Fruit fly (Drosophila melanogaster) whole organism, embryonic: ENCODE data around the gene aop.

Experiments
- Abd-B ChIP-seq: fragments of 200-800 bp; sonication (Bioruptor generic); optimal IDR thresholded peaks from 2 replicates; lab custom pipeline; 2018; ENCODE audit warnings: missing biosample characterization, mild to moderate bottlenecking, missing genetic modification characterization, moderate library complexity
- Aef1 ChIP-seq: fragments of 200-800 bp; sonication (Bioruptor generic); IDR thresholded peaks from 3 replicates; pipeline ENCODE4 v1.3.6; 2022; ENCODE audit warnings: missing biosample characterization, missing genetic modification characterization
- CG10147 ChIP-seq: fragments of 200-800 bp; sonication (Bioruptor generic); optimal IDR thresholded peaks from 2 replicates; lab custom pipeline; 2019; ENCODE audit warnings: missing biosample characterization, mild to moderate bottlenecking, missing genetic modification characterization, moderate library complexity
- CG11085 ChIP-seq: fragments of 200-800 bp; sonication (Bioruptor generic); IDR thresholded peaks from 2 replicates; pipeline ENCODE4 v1.3.6; 2022; ENCODE audit warnings: missing biosample characterization, missing genetic modification characterization
- CG11398 ChIP-seq: fragments of 200-800 bp; sonication (Bioruptor generic); optimal IDR thresholded peaks from 2 replicates; lab custom pipeline; 2016; ENCODE audit warnings: missing biosample characterization, missing genetic modification characterization
- CG11504 ChIP-seq: fragments of 200-800 bp; sonication (Bioruptor generic); optimal IDR thresholded peaks from 3 replicates; lab custom pipeline; 2019; ENCODE audit warnings: missing biosample characterization, mild to moderate bottlenecking, missing genetic modification characterization, moderate library complexity
- CG12942 ChIP-seq: fragments of 200-800 bp; sonication (Bioruptor generic); optimal IDR thresholded peaks from 3 replicates; lab custom pipeline; 2016; ENCODE audit warnings: missing biosample characterization, missing genetic modification characterization
- CG14014 ChIP-seq: fragments of 200-800 bp; sonication (Bioruptor generic); IDR thresholded peaks from 2 replicates; pipeline ENCODE4 v1.3.6; 2022; ENCODE audit warnings: missing biosample characterization, missing genetic modification characterization
- CG16813 ChIP-seq: fragments of 200-800 bp; sonication (Bioruptor generic); IDR thresholded peaks from 3 replicates; pipeline ENCODE4 v1.3.6; 2022; ENCODE audit warnings: missing biosample characterization, missing genetic modification characterization; ENCODE audit not compliant: partially characterized antibody
- CG17568 ChIP-seq: fragments of 200-800 bp; sonication (Bioruptor generic); optimal IDR thresholded peaks from 2 replicates; lab custom pipeline; 2018; ENCODE audit warnings: missing biosample characterization, mild to moderate bottlenecking, missing genetic modification characterization, moderate library complexity
- CG17612 ChIP-seq: fragments of 200-800 bp; sonication (Bioruptor generic); IDR thresholded peaks from 2 replicates; pipeline ENCODE4 v1.3.6; 2022; ENCODE audit warnings: missing biosample characterization, missing genetic modification characterization
- CG2199 ChIP-seq: fragments of 200-800 bp; sonication (Bioruptor generic); IDR thresholded peaks from 3 replicates; pipeline ENCODE4 v1.3.6; 2022; ENCODE audit warnings: missing biosample characterization, missing genetic modification characterization
- CG2202 ChIP-seq: fragments of 200-800 bp; sonication (Bioruptor generic); optimal IDR thresholded peaks from 2 replicates; lab custom pipeline; 2018; ENCODE audit warnings: missing biosample characterization, mild to moderate bottlenecking, missing genetic modification characterization
- CG30020 ChIP-seq: fragments of 200-800 bp; optimal IDR thresholded peaks from 2 replicates; lab custom pipeline; 2019; ENCODE audit warnings: missing biosample characterization, mild to moderate bottlenecking, missing genetic modification characterization, moderate library complexity
- CG30403 ChIP-seq: fragments of 200-800 bp; sonication (Bioruptor generic); optimal IDR thresholded peaks from 3 replicates; lab custom pipeline; 2016; ENCODE audit warnings: missing biosample characterization, missing genetic modification characterization
- CG31441 ChIP-seq: fragments of 200-800 bp; sonication (Bioruptor generic); IDR thresholded peaks from 2 replicates; pipeline ENCODE4 v1.3.6; 2022; ENCODE audit warnings: missing biosample characterization, missing genetic modification characterization
- CG3995 ChIP-seq: fragments of 200-800 bp; sonication (Bioruptor generic); optimal IDR thresholded peaks from 3 replicates; lab custom pipeline; 2016; ENCODE audit warnings: missing biosample characterization, missing genetic modification characterization
- CG4424 ChIP-seq: fragments of 200-800 bp; sonication (Bioruptor generic); optimal IDR thresholded peaks from 3 replicates; lab custom pipeline; 2016; ENCODE audit warnings: missing biosample characterization, missing genetic modification characterization
- CG4707 ChIP-seq: fragments of 200-800 bp; sonication (Bioruptor generic); optimal IDR thresholded peaks from 2 replicates; lab custom pipeline; 2018; ENCODE audit warnings: missing biosample characterization, mild to moderate bottlenecking, missing genetic modification characterization, moderate library complexity
- CG6272 ChIP-seq: fragments of 200-800 bp; sonication (Bioruptor generic); IDR thresholded peaks from 2 replicates; pipeline ENCODE4 v1.3.6; 2022; ENCODE audit warnings: missing biosample characterization, missing genetic modification characterization
- CG8765 ChIP-seq: fragments of 200-800 bp; sonication (Bioruptor generic); IDR thresholded peaks from 2 replicates; pipeline ENCODE4 v1.3.6; 2022; ENCODE audit warnings: missing biosample characterization, missing genetic modification characterization
- CG8924 ChIP-seq: fragments of 200-800 bp; optimal IDR thresholded peaks from 3 replicates; lab custom pipeline; 2019; ENCODE audit warnings: missing biosample characterization, mild to moderate bottlenecking, missing genetic modification characterization, moderate library complexity
- CG9609 ChIP-seq: fragments of 200-800 bp; sonication (Bioruptor generic); optimal IDR thresholded peaks from 3 replicates; lab custom pipeline; 2016; ENCODE audit warnings: missing biosample characterization, missing genetic modification characterization
- CG9797 ChIP-seq: fragments of 200-800 bp; sonication (Bioruptor generic); optimal IDR thresholded peaks from 3 replicates; lab custom pipeline; 2018; ENCODE audit warnings: missing biosample characterization, mild to moderate bottlenecking, missing genetic modification characterization
- Chrac-16 ChIP-seq: fragments of 200-800 bp; sonication (Bioruptor generic); optimal IDR thresholded peaks from 3 replicates; lab custom pipeline; 2016; ENCODE audit warnings: missing biosample characterization, missing genetic modification characterization
- E2f1 ChIP-seq: fragments of 200-800 bp; sonication (Bioruptor generic); IDR thresholded peaks from 2 replicates; pipeline ENCODE4 v1.3.6; 2022; ENCODE audit warnings: missing biosample characterization, missing genetic modification characterization
- E2f2 ChIP-seq: fragments of 200-800 bp; sonication (Bioruptor generic); IDR thresholded peaks from 2 replicates; pipeline ENCODE4 v1.3.6; 2022; ENCODE audit warnings: missing biosample characterization, missing genetic modification characterization
- Gug ChIP-seq: fragments of 200-800 bp; sonication (Bioruptor generic); IDR thresholded peaks from 4 replicates; pipeline ENCODE4 v1.3.6; 2022; ENCODE audit warnings: missing biosample characterization, missing genetic modification characterization
- HLH3B ChIP-seq: fragments of 200-800 bp; sonication (Bioruptor generic); IDR thresholded peaks from 2 replicates; pipeline ENCODE4 v1.3.6; 2022; ENCODE audit warnings: missing biosample characterization, missing genetic modification characterization
- Hr78 ChIP-seq, 2 experiments: fragments of 200-800 bp in 1 of 2; fragments of >200 bp in 1 of 2; sonication (Bioruptor generic) in 1 of 2; optimal IDR thresholded peaks; 2 replicates each; lab custom pipeline; 2017 to 2019; ENCODE audit warnings: missing biosample characterization in 2 of 2, missing genetic modification characterization in 2 of 2, mild to moderate bottlenecking in 1 of 2, moderate library complexity in 1 of 2
- Lhr ChIP-seq: fragments of 200-800 bp; sonication (Bioruptor generic); optimal IDR thresholded peaks from 3 replicates; lab custom pipeline; 2017; ENCODE audit warnings: mild to moderate bottlenecking, missing biosample characterization, missing genetic modification reagents, missing genetic modification characterization
- NC2α ChIP-seq: fragments of 200-800 bp; sonication (Bioruptor generic); optimal IDR thresholded peaks from 2 replicates; lab custom pipeline; 2016; ENCODE audit warnings: missing biosample characterization, missing genetic modification characterization
- Nf-YC ChIP-seq: fragments of 200-800 bp; optimal IDR thresholded peaks from 3 replicates; lab custom pipeline; 2019; ENCODE audit warnings: missing biosample characterization, mild to moderate bottlenecking, missing genetic modification characterization, moderate library complexity
- PHDP ChIP-seq: fragments of 200-800 bp; sonication (Bioruptor generic); optimal IDR thresholded peaks from 3 replicates; lab custom pipeline; 2018; ENCODE audit warnings: missing biosample characterization, mild to moderate bottlenecking, missing genetic modification characterization, moderate library complexity
- Six4 ChIP-seq: fragments of 200-800 bp; sonication (Bioruptor generic); optimal IDR thresholded peaks from 2 replicates; lab custom pipeline; 2016; ENCODE audit warnings: missing biosample characterization, missing genetic modification characterization
- Sry-δ ChIP-seq: fragments of 200-800 bp; sonication (Bioruptor generic); optimal IDR thresholded peaks from 2 replicates; lab custom pipeline; 2016; ENCODE audit warnings: missing biosample characterization, missing genetic modification characterization
- Trl ChIP-seq, 3 experiments: fragments of >200 bp in 2 of 3; fragments of 200-800 bp in 1 of 3; sonication (Bioruptor generic) in 1 of 3; optimal IDR thresholded peaks; 2 replicates in 1 of 3; 3 replicates in 2 of 3; lab custom pipeline; 2016 to 2017; ENCODE audit warnings: missing biosample characterization in 1 of 3, missing genetic modification characterization in 1 of 3
- bbx ChIP-seq: fragments of 200-800 bp; sonication (Bioruptor generic); IDR thresholded peaks from 2 replicates; pipeline ENCODE4 v1.3.6; 2022; ENCODE audit warnings: missing biosample characterization, missing genetic modification characterization; ENCODE audit not compliant: partially characterized antibody
- crp ChIP-seq, 2 experiments: fragments of 200-800 bp; sonication (Bioruptor generic); optimal IDR thresholded peaks; 2 replicates in 1 of 2; 3 replicates in 1 of 2; lab custom pipeline; 2017; ENCODE audit warnings: missing biosample characterization in 2 of 2, missing genetic modification characterization in 2 of 2, mild to moderate bottlenecking in 1 of 2, moderate library complexity in 1 of 2
- cwo ChIP-seq: fragments of 200-800 bp; sonication (Bioruptor generic); optimal IDR thresholded peaks from 3 replicates; lab custom pipeline; 2017; ENCODE audit warnings: missing biosample characterization, missing genetic modification characterization, mild to moderate bottlenecking, moderate library complexity, missing genetic modification reagents
- disco-r ChIP-seq: fragments of 200-800 bp; sonication (Bioruptor generic); optimal IDR thresholded peaks from 2 replicates; lab custom pipeline; 2016; ENCODE audit warnings: missing biosample characterization, missing genetic modification characterization
- gcm2 ChIP-seq: fragments of 200-800 bp; sonication (Bioruptor generic); optimal IDR thresholded peaks from 2 replicates; lab custom pipeline; 2016; ENCODE audit warnings: missing biosample characterization, missing genetic modification characterization
- gsb-n ChIP-seq: fragments of 200-800 bp; sonication (Bioruptor generic); optimal IDR thresholded peaks from 3 replicates; lab custom pipeline; 2018; ENCODE audit warnings: missing biosample characterization, mild to moderate bottlenecking, missing genetic modification characterization
- klu ChIP-seq: fragments of 200-800 bp; sonication (Bioruptor generic); IDR thresholded peaks from 2 replicates; pipeline ENCODE4 v1.3.6; 2022; ENCODE audit warnings: missing biosample characterization, missing genetic modification characterization
- maf-S ChIP-seq: fragments of 200-800 bp; sonication (Bioruptor generic); optimal IDR thresholded peaks from 2 replicates; lab custom pipeline; 2016; ENCODE audit warnings: missing biosample characterization, missing genetic modification characterization
- ranshi ChIP-seq: fragments of 200-800 bp; sonication (Bioruptor generic); IDR thresholded peaks from 2 replicates; pipeline ENCODE4 v1.3.6; 2022; ENCODE audit warnings: missing biosample characterization, missing genetic modification characterization
- ro ChIP-seq: fragments of 200-800 bp; sonication (Bioruptor generic); IDR thresholded peaks from 2 replicates; pipeline ENCODE4 v1.3.6; 2022; ENCODE audit warnings: missing biosample characterization, missing genetic modification characterization
- sug ChIP-seq: fragments of 200-800 bp; optimal IDR thresholded peaks from 2 replicates; lab custom pipeline; 2019; ENCODE audit warnings: missing biosample characterization, mild to moderate bottlenecking, missing genetic modification characterization, moderate library complexity
- tio ChIP-seq: fragments of 200-800 bp; sonication (Bioruptor generic); optimal IDR thresholded peaks from 2 replicates; lab custom pipeline; 2017; ENCODE audit warnings: missing biosample characterization, missing genetic modification characterization, inconsistent platforms
- z ChIP-seq: fragments of 200-800 bp; sonication (Bioruptor generic); IDR thresholded peaks from 3 replicates; pipeline ENCODE4 v1.3.6; 2022; ENCODE audit warnings: missing biosample characterization, missing genetic modification characterization

The aop gene

DNA sequence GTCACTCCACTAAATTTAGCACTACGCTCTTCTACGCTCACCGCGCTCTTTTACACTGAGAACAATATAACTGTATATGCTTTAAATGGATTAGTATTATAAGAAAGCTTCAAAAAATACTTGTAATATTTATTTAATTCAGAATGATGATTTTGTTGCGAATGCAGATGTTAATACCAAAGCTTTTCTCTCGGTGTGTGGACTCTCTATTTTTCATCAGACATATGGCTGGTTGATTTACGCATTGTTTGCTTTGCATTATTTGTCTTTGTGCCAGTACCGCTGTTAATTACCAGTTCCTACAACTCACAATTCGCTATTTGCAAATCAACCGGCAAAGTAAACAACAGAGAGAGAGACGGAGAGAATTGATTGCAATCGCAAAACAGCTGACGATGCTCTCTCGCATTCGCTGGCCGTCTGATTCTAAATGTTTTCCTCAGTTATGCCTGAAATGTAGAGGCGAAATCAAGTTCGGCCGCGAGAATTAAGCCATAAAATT lies 43.1 kb upstream of the aop start (continued):
- peak; percentile 95 for TF ChIP-seq CG10147 (GFP tag; lab: Kevin White, UChicago)
- TF ChIP-seq CG3995 (GFP tag; lab: Kevin White, UChicago): peak; percentile 71
- TF ChIP-seq tio (GFP tag; lab: Kevin White, UChicago): peak; percentile 97
- TF ChIP-seq Trl (optimal IDR thresholded peaks at IDR 0.05; lab: Kevin White, UChicago): peak; percentile 56 to 92
- peak; percentile 87 for TF ChIP-seq Trl (GFP tag; optimal IDR thresholded peaks at IDR 0.05; lab: Kevin White, UChicago)
- TF ChIP-seq CG11504: peak; percentile 95
- TF ChIP-seq bbx (GFP tag; lab: Robert Waterston, UW): no peak
- TF ChIP-seq ro (GFP tag; lab: Robert Waterston, UW): peak; percentile 94
- TF ChIP-seq CG17568 (GFP tag; lab: Kevin White, UChicago): peak; percentile 93
- TF ChIP-seq HLH3B (GFP tag; lab: Robert Waterston, UW): peak; percentile 98
- TF ChIP-seq CG11085: peak; percentile 95
- peak in 1 of 2 experiments; percentile 73 for TF ChIP-seq crp (GFP tag; optimal IDR thresholded peaks at IDR 0.05; lab: Kevin White, UChicago)
- TF ChIP-seq CG2202 (tag; lab: Kevin White, UChicago): peak; percentile 94
- peak; percentile 92 for TF ChIP-seq Six4 (GFP tag; lab: Kevin White, UChicago)
- TF ChIP-seq E2f2 (GFP tag; lab: Robert Waterston, UW): peak; percentile 84
- TF ChIP-seq CG2199 (GFP tag; lab: Robert Waterston, UW): peak; percentile 96
- peak; percentile 76 for TF ChIP-seq CG30020 (tag; lab: Kevin White, UChicago)
- peak; percentile 91 for TF ChIP-seq cwo (GFP tag; lab: Kevin White, UChicago)
- peak; percentile 90 for TF ChIP-seq CG8765 (GFP tag; lab: Robert Waterston, UW)
- TF ChIP-seq maf-S (GFP tag; lab: Kevin White, UChicago): peak; percentile 94
- peak; percentile 94 for TF ChIP-seq CG31441 (GFP tag; lab: Robert Waterston, UW)
- peak; percentile 51 for TF ChIP-seq Sry-δ
- TF ChIP-seq z: peak; percentile 81
- TF ChIP-seq klu (GFP tag; lab: Robert Waterston, UW): peak; percentile 95
- TF ChIP-seq CG14014 (GFP tag; lab: Robert Waterston, UW): peak; percentile 99
- peak; percentile 94 for TF ChIP-seq Gug (GFP tag; lab: Robert Waterston, UW)
- peak; percentile 90 for TF ChIP-seq CG11398 (GFP tag; lab: Kevin White, UChicago)
- TF ChIP-seq CG30403 (GFP tag; lab: Kevin White, UChicago): peak; percentile 97
- TF ChIP-seq CG9797 (GFP tag; lab: Kevin White, UChicago): peak; percentile 8
- TF ChIP-seq CG16813 (GFP tag; lab: Robert Waterston, UW): no peak
- TF ChIP-seq Hr78 (GFP tag; optimal IDR thresholded peaks at IDR 0.05; lab: Kevin White, UChicago): peak in 1 of 2 experiments; percentile 62
- TF ChIP-seq Chrac-16: peak; percentile 97
- TF ChIP-seq Nf-YC (tag; lab: Kevin White, UChicago): peak; percentile 83
- TF ChIP-seq CG17612 (GFP tag; lab: Robert Waterston, UW): peak; percentile 93
- TF ChIP-seq Aef1 (GFP tag; lab: Robert Waterston, UW): peak; percentile 97
- TF ChIP-seq CG4424 (GFP tag; lab: Kevin White, UChicago): peak; percentile 92
- peak; percentile 97 for TF ChIP-seq ranshi (GFP tag; lab: Robert Waterston, UW)
- peak; percentile 84 for TF ChIP-seq Lhr (GFP tag; lab: Kevin White, UChicago)
- peak; percentile 96 for TF ChIP-seq sug
- peak; percentile 98 for TF ChIP-seq PHDP (tag; lab: Kevin White, UChicago)
- peak; percentile 98 for TF ChIP-seq CG8924
- TF ChIP-seq Abd-B: peak; percentile 92
- peak; percentile 96 for TF ChIP-seq disco-r (GFP tag; lab: Kevin White, UChicago)
- peak; percentile 91 for TF ChIP-seq CG6272 (GFP tag; lab: Robert Waterston, UW)
- peak; percentile 96 for TF ChIP-seq E2f1 (GFP tag; lab: Robert Waterston, UW)
- peak; percentile 80 for TF ChIP-seq NC2α
- TF ChIP-seq gsb-n (tag; lab: Kevin White, UChicago): peak; percentile 92
- peak; percentile 94 for TF ChIP-seq CG9609
- TF ChIP-seq gcm2: peak; percentile 85
- TF ChIP-seq CG12942 (GFP tag; lab: Kevin White, UChicago): peak; percentile 95
- peak; percentile 84 for TF ChIP-seq CG4707
